Fruit fly (Drosophila melanogaster): Measurements from ENCODE around the gene Dpck.

Dpck gene

dm6 chr3R:7129280-7130069, 47.5 kb downstream of the Dpck start, which contains the start of gene CG31248:
CG31248 (plus strand) TSS chr3R:7129320.
- TF ChIP-seq CG12605 (GFP tag; IDR thresholded peaks at IDR 0.05) = peak; percentile 21; the same call in 1 of the 2 replicates
- TF ChIP-seq D1 (tag; optimal IDR thresholded peaks at IDR 0.05) = no peak

dm6 chr3R:7130827-7131226, 48.8 kb downstream of the Dpck start:
- no peak for TF ChIP-seq gl (tag; optimal IDR thresholded peaks at IDR 0.05)
- TF ChIP-seq CG8159 (tag; optimal IDR thresholded peaks at IDR 0.05) = no peak
- TF ChIP-seq D1 (tag; optimal IDR thresholded peaks at IDR 0.05) = peak; percentile 41
- no peak for TF ChIP-seq CG9948 (tag; optimal IDR thresholded peaks at IDR 0.05)
- no peak for TF ChIP-seq CG32121 (GFP tag; IDR thresholded peaks at IDR 0.05)
- TF ChIP-seq EcR (GFP tag; optimal IDR thresholded peaks at IDR 0.05) = no peak
- TF ChIP-seq CG17806 (tag; optimal IDR thresholded peaks at IDR 0.05) = no peak

- TF ChIP-seq rn (GFP tag; IDR thresholded peaks at IDR 0.05) = no peak
- no peak for TF ChIP-seq CG4496 (GFP tag; IDR thresholded peaks at IDR 0.05)
- no peak for TF ChIP-seq Ets98B (GFP tag; IDR thresholded peaks at IDR 0.05)
Observed at dm6 chr3R:7131260-7131659, 49.3 kb downstream of the Dpck start, which contains the start of gene CG31493. CG31493 (plus strand) TSS chr3R:7131560.
